Worm (Caenorhabditis elegans) whole organism, L1 larva: ENCODE data around the gene ufd-1.

Experiments
- aly-2 ChIP-seq: fragments of 150-350 bp; optimal IDR thresholded peaks from 2 replicates; lab custom pipeline; 2014; ENCODE audit warnings: missing biosample characterization, missing genetic modification characterization
- ceh-88 ChIP-seq: fragments of 200-800 bp; sonication (Bioruptor generic); IDR thresholded peaks from 2 replicates; pipeline ENCODE4 v1.3.6; 2022; ENCODE audit warnings: missing genetic modification characterization, missing compliant biosample characterization
- fkh-8 ChIP-seq: sonication (generic microtip); optimal IDR thresholded peaks from 2 replicates; lab custom pipeline; 2016; ENCODE audit warnings: mild to moderate bottlenecking, missing genetic modification characterization, missing compliant biosample characterization
- jun-1 ChIP-seq: fragments of 150-350 bp; optimal IDR thresholded peaks from 2 replicates; lab custom pipeline; 2014; ENCODE audit warnings: missing biosample characterization, missing genetic modification reagents, missing genetic modification characterization
- lin-13 ChIP-seq: fragments of 150-350 bp; optimal IDR thresholded peaks from 2 replicates; lab custom pipeline; 2014; ENCODE audit warnings: missing biosample characterization, missing genetic modification reagents, missing genetic modification characterization
- lsy-2 ChIP-seq, 2 experiments: fragments of 150-350 bp; optimal IDR thresholded peaks; 2 replicates each; lab custom pipeline; 2014; ENCODE audit warnings: missing biosample characterization in 2 of 2, missing genetic modification characterization in 2 of 2
- mab-9 ChIP-seq: fragments of 200-800 bp; sonication (Bioruptor generic); IDR thresholded peaks from 2 replicates; pipeline ENCODE4 v1.3.6; 2022; ENCODE audit warnings: missing genetic modification reagents, missing genetic modification characterization, missing compliant biosample characterization
- nhr-237 ChIP-seq: fragments of 150-350 bp; optimal IDR thresholded peaks from 2 replicates; lab custom pipeline; 2014; ENCODE audit warnings: missing biosample characterization, missing genetic modification characterization
- unc-130 ChIP-seq: fragments of 150-350 bp; optimal IDR thresholded peaks from 2 replicates; lab custom pipeline; 2017; ENCODE audit warnings: missing biosample characterization, missing genetic modification characterization, inconsistent platforms
- ztf-11 ChIP-seq, 2 experiments: sonication (generic microtip); optimal IDR thresholded peaks; 2 replicates each; lab custom pipeline; 2016 to 2017; ENCODE audit warnings: missing genetic modification characterization in 2 of 2, missing biosample characterization in 1 of 2, missing compliant biosample characterization in 1 of 2

- TF ChIP-seq nhr-237 (tag; lab: Kevin White, UChicago) (no peak), ceh-88 (GFP tag; lab: Robert Waterston, UW) (no peak), mab-9 (GFP tag; lab: Robert Waterston, UW) (no peak), unc-130 (tag; lab: Kevin White, UChicago) (no peak), ztf-11 (tag; optimal IDR thresholded peaks at IDR 0.05; lab: Kevin White, UChicago) (no peak), lin-13 (no peak), fkh-8 (tag; lab: Kevin White, UChicago) (no peak), aly-2 (tag; lab: Kevin White, UChicago) (no peak), jun-1 (tag; lab: Kevin White, UChicago) (no peak), lsy-2 (tag; optimal IDR thresholded peaks at IDR 0.05; lab: Kevin White, UChicago) (no peak)
These were observed 45.3 kb upstream of the ufd-1 start, which contains the start of gene atz-1 for ce11 chrIV:12376021-12376420.
